Fruit fly (Drosophila melanogaster): Measurements from ENCODE around the gene CG17477.

CG17477 gene

DNA sequence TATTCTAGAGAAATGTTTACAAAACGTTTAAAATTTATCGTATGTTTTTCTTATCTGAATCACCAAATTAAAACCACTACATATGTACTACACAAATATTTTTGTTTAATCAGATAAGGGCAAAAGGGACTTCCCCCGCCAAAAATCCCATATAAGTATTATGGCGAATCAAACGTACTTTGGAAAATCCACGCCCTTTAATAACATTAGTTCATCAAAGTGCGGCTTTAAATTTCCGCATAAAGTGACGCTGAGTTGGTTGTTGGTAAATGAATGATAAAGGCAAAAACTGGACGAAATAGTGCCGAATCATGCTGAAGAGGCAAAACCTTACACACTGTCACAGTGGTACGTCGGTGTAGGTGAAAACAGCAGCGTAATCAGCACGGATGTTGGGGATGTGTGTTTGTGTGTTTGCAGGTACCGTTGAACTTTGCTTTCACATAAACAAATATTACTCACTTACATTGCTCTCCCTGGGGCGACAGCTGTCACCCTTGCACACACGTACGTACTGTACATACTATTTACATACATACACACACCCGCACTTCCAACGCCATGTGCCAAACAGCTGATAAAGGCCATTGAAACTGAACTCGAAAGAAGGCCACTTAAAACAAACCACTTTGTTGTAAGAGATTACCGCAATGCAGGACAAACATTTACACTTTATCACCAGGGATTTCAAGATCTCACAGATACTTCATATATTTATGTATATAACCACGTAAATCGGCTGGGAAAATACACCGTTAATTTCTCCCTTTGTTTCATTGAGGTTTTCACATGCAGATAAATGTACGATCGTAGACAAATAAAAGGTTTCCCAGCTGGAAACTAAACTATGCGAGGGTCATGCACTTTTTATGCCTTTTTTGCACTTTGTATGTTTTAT lies 47.5 kb downstream of the CG17477 start (continued):
- TF ChIP-seq pnt (GFP tag; optimal IDR thresholded peaks at IDR 0.05) (no peak), trh (GFP tag; optimal IDR thresholded peaks at IDR 0.05) (no peak), ac (GFP tag; optimal IDR thresholded peaks at IDR 0.05) (peak; percentile 61), lola (GFP tag; optimal IDR thresholded peaks at IDR 0.05) (peak in 1 of 3 experiments; percentile 18), CG10274 (GFP tag; optimal IDR thresholded peaks at IDR 0.05) (no peak), nom (GFP tag; optimal IDR thresholded peaks at IDR 0.05) (peak; percentile 61), CG33557 (GFP tag; optimal IDR thresholded peaks at IDR 0.05) (peak; percentile 63), nerfin-2 (GFP tag; IDR thresholded peaks at IDR 0.05; ENCODE audit: partially characterized antibody) (no peak), HLH54F (GFP tag; optimal IDR thresholded peaks at IDR 0.05) (no peak), Spps (tag; optimal IDR thresholded peaks at IDR 0.05) (no peak), sc (optimal IDR thresholded peaks at IDR 0.05) (no peak), sc (GFP tag; optimal IDR thresholded peaks at IDR 0.05) (no peak), Oaz (GFP tag; IDR thresholded peaks at IDR 0.05) (no peak), maf-S (GFP tag; optimal IDR thresholded peaks at IDR 0.05) (no peak), CG3281 (GFP tag; optimal IDR thresholded peaks at IDR 0.05) (peak; percentile 8), CG17361 (GFP tag; IDR thresholded peaks at IDR 0.05) (no peak), Eip74EF (GFP tag; optimal IDR thresholded peaks at IDR 0.05) (no peak), CTCF (GFP tag; optimal IDR thresholded peaks at IDR 0.05) (no peak), tna (GFP tag; IDR thresholded peaks at IDR 0.05; ENCODE audit: partially characterized antibody) (no peak), CG10543 (GFP tag; optimal IDR thresholded peaks at IDR 0.05) (peak; percentile 32), CG14014 (GFP tag; IDR thresholded peaks at IDR 0.05) (no peak), Hmr (GFP tag; optimal IDR thresholded peaks at IDR 0.05) (peak; percentile 2), Dfd (GFP tag; optimal IDR thresholded peaks at IDR 0.05) (no peak), fu2 (GFP tag; optimal IDR thresholded peaks at IDR 0.05) (no peak), Trl (optimal IDR thresholded peaks at IDR 0.05) (peak in 1 of 2 experiments; percentile 14), Trl (GFP tag; optimal IDR thresholded peaks at IDR 0.05) (no peak), CrebB (tag; optimal IDR thresholded peaks at IDR 0.05) (peak; percentile 68), Poxn (GFP tag; IDR thresholded peaks at IDR 0.05) (no peak), zfh1 (GFP tag; IDR thresholded peaks at IDR 0.05) (0 out of 3 replicates have a peak, but pooled peaks have one; percentile 29), CG12236 (GFP tag; optimal IDR thresholded peaks at IDR 0.05) (no peak), CG3726 (GFP tag; IDR thresholded peaks at IDR 0.05) (no peak), CG1792 (GFP tag; optimal IDR thresholded peaks at IDR 0.05) (no peak), pzg (GFP tag; optimal IDR thresholded peaks at IDR 0.05) (no peak), ranshi (GFP tag; IDR thresholded peaks at IDR 0.05) (peak; percentile 18; the same call in 1 of the 2 replicates), CG7839 (tag; optimal IDR thresholded peaks at IDR 0.05) (peak; percentile 8), CG14667 (GFP tag; IDR thresholded peaks at IDR 0.05) (no peak), Hr3 (GFP tag; optimal IDR thresholded peaks at IDR 0.05) (no peak), CG4282 (GFP tag; optimal IDR thresholded peaks at IDR 0.05) (no peak), CG17186 (GFP tag; optimal IDR thresholded peaks at IDR 0.05) (peak; percentile 13), CG9215 (GFP tag; IDR thresholded peaks at IDR 0.05) (no peak), br (optimal IDR thresholded peaks at IDR 0.05) (no peak), otp (GFP tag; IDR thresholded peaks at IDR 0.05) (no peak), Antp (GFP tag; optimal IDR thresholded peaks at IDR 0.05) (no peak), gem (tag; optimal IDR thresholded peaks at IDR 0.05) (no peak), Gug (GFP tag; IDR thresholded peaks at IDR 0.05) (no peak), cwo (GFP tag; optimal IDR thresholded peaks at IDR 0.05) (peak; percentile 46), CG11456 (GFP tag; IDR thresholded peaks at IDR 0.05) (no peak), dati (GFP tag; IDR thresholded peaks at IDR 0.05) (no peak), GATAe (GFP tag; conservative IDR thresholded peaks at IDR 0.05) (no peak), sisA (GFP tag; IDR thresholded peaks at IDR 0.05) (no peak), mirr (GFP tag; optimal IDR thresholded peaks at IDR 0.05) (peak; percentile 78)

Measured in whole organism, embryonic.